Worm (Caenorhabditis elegans) whole organism, midembryonic: ENCODE measurements around the gene nas-13.

Experiments used
- T22C8.4 ChIP-seq: fragments of 200-800 bp; sonication (Bioruptor generic); IDR thresholded peaks from 2 replicates; pipeline ENCODE4 v1.3.6; 2022; ENCODE audit warnings: missing genetic modification characterization, missing compliant biosample characterization
- cog-1 ChIP-seq: sonication (generic microtip); optimal IDR thresholded peaks from 2 replicates; lab custom pipeline; 2016; ENCODE audit warnings: missing genetic modification characterization, missing compliant biosample characterization
- flt-1 ChIP-seq: fragments of 200-800 bp; sonication (Bioruptor generic); IDR thresholded peaks from 2 replicates; pipeline ENCODE4 v1.3.6; 2022; ENCODE audit warnings: missing genetic modification characterization, missing compliant biosample characterization
- klf-2 ChIP-seq: fragments of 200-800 bp; sonication (Bioruptor generic); conservative IDR thresholded peaks from 2 replicates; pipeline ENCODE4 v1.3.6; 2022; ENCODE audit warnings: missing genetic modification reagents, missing genetic modification characterization, missing compliant biosample characterization
- med-1 ChIP-seq: sonication (generic microtip); optimal IDR thresholded peaks from 2 replicates; lab custom pipeline; 2017; ENCODE audit warnings: missing genetic modification characterization, mild to moderate bottlenecking, missing compliant biosample characterization, antibody characterized with exemption, missing genetic modification reagents; ENCODE audit not compliant: insufficient read depth
- ref-1 ChIP-seq: fragments of 200-800 bp; sonication (Bioruptor generic); conservative IDR thresholded peaks from 2 replicates; pipeline ENCODE4 v1.3.6; 2022; ENCODE audit warnings: missing genetic modification reagents, missing genetic modification characterization, missing compliant biosample characterization
- tab-1 ChIP-seq: fragments of 200-800 bp; sonication (Bioruptor generic); IDR thresholded peaks from 2 replicates; pipeline ENCODE4 v1.3.6; 2022; ENCODE audit warnings: missing genetic modification characterization, missing compliant biosample characterization
- ztf-23 ChIP-seq: fragments of 200-800 bp; sonication (Bioruptor generic); IDR thresholded peaks from 2 replicates; pipeline ENCODE4 v1.3.6; 2022; ENCODE audit warnings: missing genetic modification reagents, missing genetic modification characterization, missing compliant biosample characterization
- ztf-29 ChIP-seq: fragments of 200-800 bp; sonication (Bioruptor generic); IDR thresholded peaks from 2 replicates; pipeline ENCODE4 v1.3.6; 2022; ENCODE audit warnings: missing genetic modification reagents, missing genetic modification characterization, missing compliant biosample characterization

nas-13 gene

DNA sequence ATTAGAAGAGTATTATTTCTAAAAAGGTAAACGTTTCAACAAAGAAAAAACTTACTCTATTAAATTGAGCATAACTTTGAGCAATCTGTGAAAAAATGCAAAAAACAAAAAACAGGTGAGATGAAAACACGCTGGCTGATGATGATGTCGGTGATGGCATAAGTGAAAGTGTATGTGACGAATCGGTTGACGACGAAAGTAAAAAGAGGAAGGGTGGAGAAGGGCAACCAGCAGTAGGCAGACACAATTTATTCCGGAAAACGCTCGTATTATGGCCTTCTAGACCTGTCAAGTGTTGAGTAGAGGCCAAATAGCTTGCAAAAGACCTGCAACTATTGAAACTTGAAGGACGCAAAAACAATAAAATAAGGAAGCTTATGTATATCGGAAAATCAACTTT lies at the start of gene nas-13:
TSS of gene nas-13 (minus strand) at position 323 of the 400 bp plus-strand sequence.
- TF ChIP-seq med-1 (GFP tag; lab: Kevin White, UChicago) (no peak), T22C8.4 (GFP tag; lab: Robert Waterston, UW) (no peak), flt-1 (GFP tag; lab: Robert Waterston, UW) (no peak), ztf-29 (GFP tag; lab: Robert Waterston, UW) (no peak), ref-1 (GFP tag; lab: Robert Waterston, UW) (no peak), cog-1 (tag; lab: Kevin White, UChicago) (no peak), ztf-23 (GFP tag; lab: Robert Waterston, UW) (no peak)

DNA sequence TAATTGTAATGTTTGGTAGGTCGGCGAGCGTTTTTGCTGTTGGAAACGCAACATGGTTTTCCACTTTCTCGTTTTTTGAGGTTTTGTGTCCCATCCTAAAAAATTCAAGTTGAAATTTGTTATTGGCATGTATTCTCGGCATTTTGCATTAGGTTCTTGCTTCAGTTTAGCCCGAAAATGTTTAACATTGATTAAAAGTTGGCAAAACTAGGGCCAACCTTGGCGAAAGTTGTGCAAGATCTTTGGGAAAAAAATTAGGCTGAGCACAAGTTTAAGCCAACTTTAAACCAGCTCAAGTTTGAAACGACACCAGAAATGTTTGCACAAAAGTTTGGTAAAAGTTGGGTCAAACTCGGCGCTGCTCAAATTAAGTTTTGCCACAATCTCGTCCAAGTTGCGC lies 49.3 kb upstream of the nas-13 start, which contains the start of gene exc-1:
TSS of gene exc-1 (minus strand) at position 101 of the 400 bp plus-strand sequence.
- TF ChIP-seq ztf-23 (GFP tag; lab: Robert Waterston, UW) (no peak), tab-1 (GFP tag; lab: Robert Waterston, UW) (no peak), cog-1 (tag; lab: Kevin White, UChicago) (no peak), flt-1 (GFP tag; lab: Robert Waterston, UW) (no peak), ref-1 (GFP tag; lab: Robert Waterston, UW) (no peak)

DNA sequence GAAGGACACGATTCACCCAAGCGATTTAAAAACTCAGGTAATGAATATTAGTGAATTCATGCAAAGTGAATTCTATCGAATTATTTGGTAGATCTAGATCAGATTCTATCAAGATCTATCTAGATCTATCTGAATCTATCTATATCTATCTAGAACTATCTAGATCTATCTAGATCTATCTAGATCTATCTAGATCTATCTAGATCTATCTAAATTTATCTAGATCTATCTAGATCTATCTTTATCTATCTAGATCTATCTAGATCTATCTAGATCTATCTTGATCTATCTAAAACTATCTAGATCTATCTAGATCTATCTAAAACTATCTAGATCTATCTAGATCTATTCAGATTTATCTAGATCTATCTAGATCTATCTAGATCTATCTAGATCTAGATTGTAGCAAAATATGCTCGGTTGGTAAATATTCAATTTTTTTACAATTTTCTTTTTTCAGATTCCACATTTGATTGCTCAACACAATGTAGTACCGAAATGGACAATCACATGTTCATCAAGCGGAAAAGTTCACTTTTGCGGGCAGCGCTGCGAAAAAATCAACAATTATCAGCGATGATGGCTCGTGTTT lies 42.0 kb upstream of the nas-13 start:
- TF ChIP-seq med-1 (GFP tag; lab: Kevin White, UChicago) (no peak), ztf-29 (GFP tag; lab: Robert Waterston, UW) (no peak), cog-1 (tag; lab: Kevin White, UChicago) (no peak), flt-1 (GFP tag; lab: Robert Waterston, UW) (no peak), ztf-23 (GFP tag; lab: Robert Waterston, UW) (no peak), ref-1 (GFP tag; lab: Robert Waterston, UW) (no peak), klf-2 (GFP tag; lab: Robert Waterston, UW) (no peak), tab-1 (GFP tag; lab: Robert Waterston, UW) (no peak), T22C8.4 (GFP tag; lab: Robert Waterston, UW) (no peak)

DNA sequence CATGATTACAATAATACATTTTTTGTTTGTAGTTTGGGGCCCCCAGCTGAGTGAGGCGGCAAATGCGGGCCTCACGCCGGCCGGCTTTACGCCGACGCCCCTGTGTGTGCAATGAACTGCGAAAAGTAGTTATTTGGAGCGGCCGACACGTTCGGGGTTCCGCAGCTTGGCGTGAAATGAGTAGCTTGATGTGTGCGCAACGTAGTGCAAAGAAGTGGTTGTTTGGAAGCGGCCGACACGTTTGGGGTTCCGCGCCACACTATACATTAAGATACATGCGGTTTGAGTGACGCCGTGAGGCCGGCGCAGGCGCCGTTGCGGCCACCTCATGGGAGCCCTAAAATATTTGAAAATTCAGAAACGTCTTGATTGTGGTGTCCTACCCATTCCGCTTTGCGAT lies 40.6 kb upstream of the nas-13 start:
- TF ChIP-seq ref-1 (GFP tag; lab: Robert Waterston, UW) (no peak), ztf-23 (GFP tag; lab: Robert Waterston, UW) (no peak), klf-2 (GFP tag; lab: Robert Waterston, UW) (no peak), cog-1 (tag; lab: Kevin White, UChicago) (no peak), flt-1 (GFP tag; lab: Robert Waterston, UW) (no peak), ztf-29 (GFP tag; lab: Robert Waterston, UW) (no peak), T22C8.4 (GFP tag; lab: Robert Waterston, UW) (no peak)

DNA sequence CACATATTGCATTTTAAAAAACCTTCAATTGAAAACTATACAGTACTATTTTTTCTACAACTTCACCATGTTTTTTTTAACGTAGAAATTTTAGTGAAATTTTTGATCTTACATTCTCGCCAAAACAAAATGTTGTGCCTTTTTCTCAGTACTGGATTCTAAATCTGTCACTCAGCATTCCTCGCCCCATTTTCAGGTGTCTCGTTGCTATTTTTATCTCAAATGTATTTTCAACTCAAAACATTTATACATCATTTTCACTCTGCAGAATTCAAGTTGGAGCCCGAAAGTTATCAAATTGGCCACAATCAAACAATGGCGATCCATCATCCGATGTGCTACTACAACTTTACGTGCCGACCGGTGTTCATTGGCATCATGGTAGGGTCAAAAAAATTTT lies 38.0 kb upstream of the nas-13 start, which contains the start of gene sprr-1:
TSS of gene sprr-1 (plus strand) at position 269 of the 400 bp plus-strand sequence.
- no peak for TF ChIP-seq klf-2 (GFP tag; lab: Robert Waterston, UW)
- no peak for TF ChIP-seq flt-1 (GFP tag; lab: Robert Waterston, UW)
- TF ChIP-seq ztf-29 (GFP tag; lab: Robert Waterston, UW): no peak
- no peak for TF ChIP-seq cog-1 (tag; lab: Kevin White, UChicago)
- TF ChIP-seq ref-1 (GFP tag; lab: Robert Waterston, UW): no peak
- TF ChIP-seq ztf-23 (GFP tag; lab: Robert Waterston, UW): no peak
- no peak for TF ChIP-seq T22C8.4 (GFP tag; lab: Robert Waterston, UW)
- no peak for TF ChIP-seq tab-1 (GFP tag; lab: Robert Waterston, UW)
- no peak for TF ChIP-seq med-1 (GFP tag; lab: Kevin White, UChicago)

DNA sequence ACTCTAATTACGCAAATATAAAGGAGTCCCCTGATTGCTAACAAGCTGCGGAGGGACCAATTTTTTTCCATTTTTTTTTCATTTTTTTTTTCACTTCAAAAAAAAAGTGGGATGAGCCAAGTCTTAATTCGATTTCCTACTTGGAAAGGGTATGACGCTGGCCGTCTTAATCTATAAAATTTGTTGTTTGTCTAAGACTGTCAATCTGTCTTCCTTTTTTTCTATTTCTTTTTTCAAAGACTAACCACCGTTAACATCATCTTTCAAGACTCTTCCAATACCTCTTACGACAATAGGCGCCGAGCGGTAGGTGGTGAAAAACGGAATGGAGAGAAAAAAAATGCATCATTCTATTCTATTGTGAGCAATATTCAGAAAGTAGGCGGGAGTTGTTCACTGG lies 37.0 kb upstream of the nas-13 start:
- TF ChIP-seq flt-1 (GFP tag; lab: Robert Waterston, UW): no peak
- no peak for TF ChIP-seq ztf-29 (GFP tag; lab: Robert Waterston, UW)
- no peak for TF ChIP-seq ref-1 (GFP tag; lab: Robert Waterston, UW)
- no peak for TF ChIP-seq ztf-23 (GFP tag; lab: Robert Waterston, UW)
- TF ChIP-seq cog-1 (tag; lab: Kevin White, UChicago): no peak
- TF ChIP-seq med-1 (GFP tag; lab: Kevin White, UChicago): no peak
- TF ChIP-seq T22C8.4 (GFP tag; lab: Robert Waterston, UW): no peak
- no peak for TF ChIP-seq tab-1 (GFP tag; lab: Robert Waterston, UW)
- no peak for TF ChIP-seq klf-2 (GFP tag; lab: Robert Waterston, UW)

DNA sequence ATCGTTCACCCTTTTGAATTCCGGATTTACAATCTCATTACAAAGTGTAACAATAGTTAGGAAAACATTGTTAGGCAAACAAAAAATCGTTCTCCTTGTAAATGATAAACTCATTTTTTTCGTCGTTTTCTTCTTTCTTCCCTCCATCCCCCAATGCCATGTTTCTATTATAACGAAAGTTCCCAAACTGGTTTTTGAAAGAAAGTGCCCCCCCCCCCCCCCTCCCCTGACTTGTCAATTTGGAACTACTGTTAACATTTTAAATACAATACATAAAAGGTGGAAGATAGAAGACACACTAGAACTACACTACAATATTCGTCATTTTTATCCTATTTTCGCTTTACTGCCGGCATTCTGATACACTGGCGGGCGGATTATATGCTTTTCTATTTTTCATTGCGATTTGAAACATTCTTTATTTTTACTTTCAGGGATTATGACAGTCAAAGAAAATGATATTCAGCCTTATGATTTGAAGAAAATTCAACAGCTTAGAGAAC lies 18.3 kb upstream of the nas-13 start, which contains the start of gene R03A10.5:
TSS of gene R03A10.5 (plus strand) at position 431 of the 503 bp plus-strand sequence.
- TF ChIP-seq med-1 (GFP tag; lab: Kevin White, UChicago) (no peak), flt-1 (GFP tag; lab: Robert Waterston, UW) (no peak), T22C8.4 (GFP tag; lab: Robert Waterston, UW) (no peak), klf-2 (GFP tag; lab: Robert Waterston, UW) (no peak), ztf-23 (GFP tag; lab: Robert Waterston, UW) (no peak), cog-1 (tag; lab: Kevin White, UChicago) (no peak)

DNA sequence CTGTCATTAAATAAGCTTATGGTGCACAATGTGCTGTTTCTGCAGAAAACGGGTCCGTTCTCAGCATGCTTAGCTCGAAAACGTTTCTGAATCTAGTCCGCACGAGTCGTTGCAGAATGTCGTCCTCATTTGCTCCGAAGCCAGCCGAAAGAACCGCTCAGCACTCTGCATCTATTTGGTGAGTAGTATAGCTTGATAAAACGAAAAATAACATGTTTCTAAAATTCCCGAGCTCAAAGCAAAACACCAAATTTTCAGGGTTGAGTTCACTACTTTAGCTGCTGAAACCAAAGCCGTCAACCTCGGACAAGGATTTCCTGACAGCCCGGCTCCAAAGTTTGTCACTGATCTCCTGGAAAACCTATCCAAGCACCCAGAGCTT lies 13.6 kb upstream of the nas-13 start, which contains the start of gene nkat-3:
TSS of gene nkat-3 (plus strand) at position 46 of the 382 bp plus-strand sequence.
- TF ChIP-seq med-1 (GFP tag; lab: Kevin White, UChicago) (no peak), ref-1 (GFP tag; lab: Robert Waterston, UW) (no peak), T22C8.4 (GFP tag; lab: Robert Waterston, UW) (no peak), ztf-23 (GFP tag; lab: Robert Waterston, UW) (no peak), ztf-29 (GFP tag; lab: Robert Waterston, UW) (no peak), klf-2 (GFP tag; lab: Robert Waterston, UW) (no peak), flt-1 (GFP tag; lab: Robert Waterston, UW) (no peak), cog-1 (tag; lab: Kevin White, UChicago) (no peak), tab-1 (GFP tag; lab: Robert Waterston, UW) (no peak)
